Fruit fly (Drosophila melanogaster): ENCODE data around the gene ear.

The ear gene

dm6 chr3R:15319912-15320746, 427 bp upstream of the ear start, which contains the start of the genes CG6276 and CG44040 (continued):
- TF ChIP-seq CG31388 (GFP tag; optimal IDR thresholded peaks at IDR 0.05) (no peak), Dip2 (GFP tag; IDR thresholded peaks at IDR 0.05) (no peak), danr (GFP tag; IDR thresholded peaks at IDR 0.05) (no peak), slbo (GFP tag; IDR thresholded peaks at IDR 0.05) (peak; percentile 59), CG7271 (tag; optimal IDR thresholded peaks at IDR 0.05) (no peak), CG1647 (GFP tag; optimal IDR thresholded peaks at IDR 0.05) (no peak), NfI (GFP tag; optimal IDR thresholded peaks at IDR 0.05) (peak; percentile 44), CG10431 (GFP tag; optimal IDR thresholded peaks at IDR 0.05) (no peak), Sry-δ (GFP tag; optimal IDR thresholded peaks at IDR 0.05) (peak; percentile 15), lmd (GFP tag; IDR thresholded peaks at IDR 0.05) (peak; percentile 32; the same call in 1 of the 2 replicates), Six4 (GFP tag; optimal IDR thresholded peaks at IDR 0.05) (no peak), CHES-1-like (GFP tag; optimal IDR thresholded peaks at IDR 0.05) (peak; percentile 30), jigr1 (GFP tag; IDR thresholded peaks at IDR 0.05) (no peak), Nf-YA (GFP tag; IDR thresholded peaks at IDR 0.05) (no peak), Max (GFP tag; optimal IDR thresholded peaks at IDR 0.05) (peak; percentile 11), zfh1 (GFP tag; IDR thresholded peaks at IDR 0.05) (no peak), CG13287 (GFP tag; IDR thresholded peaks at IDR 0.05; ENCODE audit: partially characterized antibody) (no peak; the same call in 1 of the 2 replicates), pzg (GFP tag; optimal IDR thresholded peaks at IDR 0.05) (peak; percentile 28), CG18599 (GFP tag; optimal IDR thresholded peaks at IDR 0.05) (peak; percentile 75), psq (GFP tag; optimal IDR thresholded peaks at IDR 0.05) (no peak), CG15696 (tag; optimal IDR thresholded peaks at IDR 0.05) (peak; percentile 16), pb (GFP tag; optimal IDR thresholded peaks at IDR 0.05) (no peak), CG10274 (GFP tag; optimal IDR thresholded peaks at IDR 0.05) (peak; percentile 47), tgo (GFP tag; IDR thresholded peaks at IDR 0.05) (no peak; the same call in 2 of the 3 replicates), nerfin-2 (GFP tag; IDR thresholded peaks at IDR 0.05; ENCODE audit: partially characterized antibody) (no peak), CG43689 (GFP tag; IDR thresholded peaks at IDR 0.05) (peak; percentile 43; the same call in 1 of the 2 replicates), CG17359 (tag; optimal IDR thresholded peaks at IDR 0.05) (peak; percentile 22), gcm2 (GFP tag; optimal IDR thresholded peaks at IDR 0.05) (no peak), Sox102F (GFP tag; optimal IDR thresholded peaks at IDR 0.05) (peak; percentile 35), CG13296 (GFP tag; optimal IDR thresholded peaks at IDR 0.05) (peak; percentile 43), stwl (tag; optimal IDR thresholded peaks at IDR 0.05) (peak; percentile 40), org-1 (GFP tag; optimal IDR thresholded peaks at IDR 0.05) (peak; percentile 13), HLH4C (GFP tag; IDR thresholded peaks at IDR 0.05; ENCODE audit: partially characterized antibody) (no peak), CG15514 (GFP tag; optimal IDR thresholded peaks at IDR 0.05) (peak; percentile 99), ap (GFP tag; IDR thresholded peaks at IDR 0.05) (no peak), CG1602 (GFP tag; optimal IDR thresholded peaks at IDR 0.05) (no peak), CG9876 (GFP tag; optimal IDR thresholded peaks at IDR 0.05) (peak; percentile 37), Adf1 (GFP tag; IDR thresholded peaks at IDR 0.05) (0 out of 2 replicates have a peak, but pooled peaks have one; percentile 23), CG31224 (GFP tag; IDR thresholded peaks at IDR 0.05) (no peak), HHEX (GFP tag; optimal IDR thresholded peaks at IDR 0.05) (peak; percentile 49), Bteb2 (GFP tag; optimal IDR thresholded peaks at IDR 0.05) (no peak), sim (GFP tag; IDR thresholded peaks at IDR 0.05) (no peak), Fer3 (tag; optimal IDR thresholded peaks at IDR 0.05) (peak; percentile 61), insv (GFP tag; optimal IDR thresholded peaks at IDR 0.05) (peak in 1 of 2 experiments; percentile 3), CG1529 (GFP tag; optimal IDR thresholded peaks at IDR 0.05) (no peak), sqz (GFP tag; optimal IDR thresholded peaks at IDR 0.05) (no peak), CG12155 (GFP tag; optimal IDR thresholded peaks at IDR 0.05) (peak; percentile 5), Sin3A (optimal IDR thresholded peaks at IDR 0.05) (peak; percentile 8), zf30C (GFP tag; optimal IDR thresholded peaks at IDR 0.05) (no peak)
